Fruit fly (Drosophila melanogaster) whole organism, prepupa: ENCODE data around the gene Exd2.

Experiments
- Blimp-1 ChIP-seq: fragments of 200-800 bp; sonication (Bioruptor generic); optimal IDR thresholded peaks from 3 replicates; lab custom pipeline; 2017; ENCODE audit warnings: missing biosample characterization, missing genetic modification characterization, mild to moderate bottlenecking, moderate library complexity, missing genetic modification reagents
- CG10631 ChIP-seq: fragments of 200-800 bp; sonication (Bioruptor generic); optimal IDR thresholded peaks from 2 replicates; lab custom pipeline; 2016; ENCODE audit warnings: missing biosample characterization, missing genetic modification characterization
- CG11294 ChIP-seq: fragments of 200-800 bp; sonication (Bioruptor generic); IDR thresholded peaks from 2 replicates; pipeline ENCODE4 v1.3.6; 2022; ENCODE audit warnings: missing biosample characterization, missing genetic modification characterization
- CG11762 ChIP-seq: fragments of 200-800 bp; sonication (Bioruptor generic); optimal IDR thresholded peaks from 3 replicates; lab custom pipeline; 2016; ENCODE audit warnings: missing biosample characterization, missing genetic modification characterization; ENCODE audit not compliant: insufficient read depth
- CG11902 ChIP-seq: fragments of 200-800 bp; sonication (Bioruptor generic); optimal IDR thresholded peaks from 3 replicates; lab custom pipeline; 2016; ENCODE audit warnings: missing biosample characterization, missing genetic modification characterization
- CG15336 ChIP-seq: fragments of 200-800 bp; sonication (Bioruptor generic); IDR thresholded peaks from 2 replicates; pipeline ENCODE4 v1.3.6; 2022; ENCODE audit warnings: missing biosample characterization, missing genetic modification characterization
- CG1621 ChIP-seq: fragments of 200-800 bp; sonication (Bioruptor generic); optimal IDR thresholded peaks from 3 replicates; lab custom pipeline; 2018; ENCODE audit warnings: missing biosample characterization, mild to moderate bottlenecking, missing genetic modification characterization
- CG16779 ChIP-seq: fragments of 200-800 bp; sonication (Bioruptor generic); optimal IDR thresholded peaks from 3 replicates; lab custom pipeline; 2017; ENCODE audit warnings: missing biosample characterization, mild to moderate bottlenecking, missing genetic modification characterization
- CG3032 ChIP-seq: fragments of 200-800 bp; optimal IDR thresholded peaks from 2 replicates; lab custom pipeline; 2019; ENCODE audit warnings: missing biosample characterization, mild to moderate bottlenecking, missing genetic modification characterization, moderate library complexity
- CG31627 ChIP-seq: fragments of 200-800 bp; sonication (Bioruptor generic); optimal IDR thresholded peaks from 3 replicates; lab custom pipeline; 2016; ENCODE audit warnings: missing biosample characterization, missing genetic modification characterization
- CG32006 ChIP-seq: fragments of 200-800 bp; sonication (Bioruptor generic); optimal IDR thresholded peaks from 3 replicates; lab custom pipeline; 2017; ENCODE audit warnings: missing biosample characterization, mild to moderate bottlenecking, missing genetic modification characterization
- CG3919 ChIP-seq: fragments of 200-800 bp; sonication (Bioruptor generic); optimal IDR thresholded peaks from 3 replicates; lab custom pipeline; 2016; ENCODE audit warnings: missing biosample characterization, missing genetic modification characterization
- CG4318 ChIP-seq: fragments of 200-800 bp; sonication (Bioruptor generic); optimal IDR thresholded peaks from 3 replicates; lab custom pipeline; 2017; ENCODE audit warnings: missing biosample characterization, mild to moderate bottlenecking, missing genetic modification characterization
- CG6163 ChIP-seq: fragments of 200-800 bp; sonication (Bioruptor generic); IDR thresholded peaks from 3 replicates; pipeline ENCODE4 v1.3.6; 2022; ENCODE audit warnings: missing biosample characterization, missing genetic modification characterization
- CG6792 ChIP-seq: fragments of 200-800 bp; sonication (Bioruptor generic); optimal IDR thresholded peaks from 3 replicates; lab custom pipeline; 2016; ENCODE audit warnings: missing biosample characterization, missing genetic modification characterization
- CG6808 ChIP-seq: fragments of 200-800 bp; sonication (Bioruptor generic); optimal IDR thresholded peaks from 3 replicates; lab custom pipeline; 2017; ENCODE audit warnings: missing biosample characterization, missing genetic modification characterization, mild to moderate bottlenecking, moderate library complexity, missing genetic modification reagents
- CG7368 ChIP-seq: fragments of 200-800 bp; sonication (Bioruptor generic); optimal IDR thresholded peaks from 3 replicates; lab custom pipeline; 2016; ENCODE audit warnings: missing biosample characterization, missing genetic modification characterization
- CG8119 ChIP-seq: fragments of 200-800 bp; sonication (Bioruptor generic); IDR thresholded peaks from 3 replicates; pipeline ENCODE4 v1.3.6; 2022; ENCODE audit warnings: missing biosample characterization, missing genetic modification characterization
- CG8319 ChIP-seq: fragments of 200-800 bp; sonication (Bioruptor generic); optimal IDR thresholded peaks from 3 replicates; lab custom pipeline; 2016; ENCODE audit warnings: missing biosample characterization, missing genetic modification characterization
- CG8632 ChIP-seq: fragments of 200-800 bp; sonication (Bioruptor generic); optimal IDR thresholded peaks from 3 replicates; lab custom pipeline; 2016; ENCODE audit warnings: missing biosample characterization, missing genetic modification characterization
- Eip75B ChIP-seq: fragments of 200-800 bp; sonication (Bioruptor generic); optimal IDR thresholded peaks from 3 replicates; lab custom pipeline; 2016; ENCODE audit warnings: missing biosample characterization, missing genetic modification characterization
- Eip78C ChIP-seq: fragments of 200-800 bp; sonication (Bioruptor generic); peaks from one replicate; lab custom pipeline; 2016; ENCODE audit warnings: missing biosample characterization, missing genetic modification characterization
- Ets21C ChIP-seq: fragments of 200-800 bp; sonication (Bioruptor generic); optimal IDR thresholded peaks from 3 replicates; lab custom pipeline; 2016; ENCODE audit warnings: missing biosample characterization, missing genetic modification characterization
- Ets96B ChIP-seq: fragments of 200-800 bp; optimal IDR thresholded peaks from 2 replicates; lab custom pipeline; 2019; ENCODE audit warnings: missing biosample characterization, mild to moderate bottlenecking, missing genetic modification characterization, moderate library complexity
- Gug ChIP-seq: fragments of 200-800 bp; sonication (Bioruptor generic); IDR thresholded peaks from 2 replicates; pipeline ENCODE4 v1.3.6; 2022; ENCODE audit warnings: missing biosample characterization, missing genetic modification characterization
- Hr38 ChIP-seq: sonication (Bioruptor generic); optimal IDR thresholded peaks from 2 replicates; lab custom pipeline; 2016; ENCODE audit warnings: missing biosample characterization, missing genetic modification characterization
- Hr39 ChIP-seq: fragments of 200-800 bp; sonication (Bioruptor generic); optimal IDR thresholded peaks from 2 replicates; lab custom pipeline; 2016; ENCODE audit warnings: missing biosample characterization, missing genetic modification characterization
- Hr4 ChIP-seq: fragments of 200-800 bp; sonication (Bioruptor generic); optimal IDR thresholded peaks from 3 replicates; lab custom pipeline; 2016; ENCODE audit warnings: missing biosample characterization, missing genetic modification characterization
- Met ChIP-seq: fragments of 200-800 bp; sonication (Bioruptor generic); optimal IDR thresholded peaks from 3 replicates; lab custom pipeline; 2016; ENCODE audit warnings: missing biosample characterization, missing genetic modification characterization
- Smox ChIP-seq: fragments of 200-800 bp; sonication (Bioruptor generic); optimal IDR thresholded peaks from 3 replicates; lab custom pipeline; 2016; ENCODE audit warnings: missing biosample characterization, missing genetic modification characterization
- Sox102F ChIP-seq: fragments of 200-800 bp; sonication (Bioruptor generic); optimal IDR thresholded peaks from 2 replicates; lab custom pipeline; 2016; ENCODE audit warnings: missing biosample characterization, mild to moderate bottlenecking, missing genetic modification characterization
- Sox15 ChIP-seq: fragments of 200-800 bp; sonication (Bioruptor generic); optimal IDR thresholded peaks from 3 replicates; lab custom pipeline; 2016; ENCODE audit warnings: missing biosample characterization, missing genetic modification characterization
- acj6 ChIP-seq: fragments of 200-800 bp; sonication (Bioruptor generic); optimal IDR thresholded peaks from 3 replicates; lab custom pipeline; 2016; ENCODE audit warnings: missing biosample characterization, missing genetic modification characterization
- cyc ChIP-seq: fragments of 200-800 bp; sonication (Bioruptor generic); optimal IDR thresholded peaks from 3 replicates; lab custom pipeline; 2016; ENCODE audit warnings: missing biosample characterization, missing genetic modification characterization
- dac ChIP-seq: fragments of 200-800 bp; sonication (Bioruptor generic); optimal IDR thresholded peaks from 2 replicates; lab custom pipeline; 2017; ENCODE audit warnings: missing biosample characterization, mild to moderate bottlenecking, missing genetic modification characterization
- dsx ChIP-seq: fragments of 200-800 bp; optimal IDR thresholded peaks from 3 replicates; lab custom pipeline; 2019; ENCODE audit warnings: missing biosample characterization, mild to moderate bottlenecking, missing genetic modification characterization, moderate library complexity; ENCODE audit not compliant: poor library complexity, severe bottlenecking
- eg ChIP-seq: fragments of 200-800 bp; sonication (Bioruptor generic); IDR thresholded peaks from 3 replicates; pipeline ENCODE4 v1.3.6; 2022; ENCODE audit warnings: missing biosample characterization, missing genetic modification characterization
- esn ChIP-seq: fragments of 200-800 bp; sonication (Bioruptor generic); optimal IDR thresholded peaks from 2 replicates; lab custom pipeline; 2016; ENCODE audit warnings: missing biosample characterization, mild to moderate bottlenecking, missing genetic modification characterization, moderate library complexity
- fd59A ChIP-seq: fragments of 200-800 bp; sonication (Bioruptor generic); optimal IDR thresholded peaks from 2 replicates; lab custom pipeline; 2017; ENCODE audit warnings: missing biosample characterization, mild to moderate bottlenecking, missing genetic modification characterization, missing genetic modification reagents
- fd85E ChIP-seq: fragments of 200-800 bp; sonication (Bioruptor generic); optimal IDR thresholded peaks from 3 replicates; lab custom pipeline; 2016; ENCODE audit warnings: missing biosample characterization, missing genetic modification characterization
- fkh ChIP-seq: fragments of 200-800 bp; sonication (Bioruptor generic); optimal IDR thresholded peaks from 3 replicates; lab custom pipeline; 2017; ENCODE audit warnings: missing biosample characterization, mild to moderate bottlenecking, missing genetic modification characterization, moderate library complexity
- lz ChIP-seq: fragments of 200-800 bp; sonication (Bioruptor generic); optimal IDR thresholded peaks from 3 replicates; lab custom pipeline; 2016; ENCODE audit warnings: missing biosample characterization, missing genetic modification characterization
- net ChIP-seq: fragments of 200-800 bp; sonication (Bioruptor generic); optimal IDR thresholded peaks from 3 replicates; lab custom pipeline; 2016; ENCODE audit warnings: missing biosample characterization, missing genetic modification characterization
- pdm3 ChIP-seq: fragments of 200-800 bp; sonication (Bioruptor generic); optimal IDR thresholded peaks from 3 replicates; lab custom pipeline; 2016; ENCODE audit warnings: missing biosample characterization, missing genetic modification characterization
- ss ChIP-seq, 2 experiments: fragments of 200-800 bp; sonication (Bioruptor generic); optimal IDR thresholded peaks; 2 replicates in 1 of 2; 3 replicates in 1 of 2; lab custom pipeline; 2017 to 2018; ENCODE audit warnings: mild to moderate bottlenecking in 2 of 2, missing biosample characterization in 2 of 2, missing genetic modification characterization in 2 of 2, moderate library complexity in 1 of 2
- topi ChIP-seq: fragments of 200-800 bp; sonication (Bioruptor generic); optimal IDR thresholded peaks from 3 replicates; lab custom pipeline; 2016; ENCODE audit warnings: missing biosample characterization, missing genetic modification characterization
- vri ChIP-seq: fragments of 200-800 bp; sonication (Bioruptor generic); optimal IDR thresholded peaks from 3 replicates; lab custom pipeline; 2016; ENCODE audit warnings: missing biosample characterization, mild to moderate bottlenecking, missing genetic modification characterization

The Exd2 gene

dm6 chr3R:11456539-11456938 is 21.0 kb upstream of the Exd2 start (continued):
- TF ChIP-seq Sox102F (GFP tag; lab: Kevin White, UChicago) (no peak), CG8632 (peak; percentile 33), ss (GFP tag; optimal IDR thresholded peaks at IDR 0.05; lab: Kevin White, UChicago) (peak; percentile 5 to 46), CG11294 (GFP tag; lab: Robert Waterston, UW) (no peak), CG1621 (tag; lab: Kevin White, UChicago) (no peak), acj6 (GFP tag; lab: Kevin White, UChicago) (peak; percentile 7), CG11762 (GFP tag; lab: Kevin White, UChicago) (no peak), CG8319 (GFP tag; lab: Kevin White, UChicago) (peak; percentile 23), Ets96B (tag; lab: Kevin White, UChicago) (peak; percentile 4)

DNA sequence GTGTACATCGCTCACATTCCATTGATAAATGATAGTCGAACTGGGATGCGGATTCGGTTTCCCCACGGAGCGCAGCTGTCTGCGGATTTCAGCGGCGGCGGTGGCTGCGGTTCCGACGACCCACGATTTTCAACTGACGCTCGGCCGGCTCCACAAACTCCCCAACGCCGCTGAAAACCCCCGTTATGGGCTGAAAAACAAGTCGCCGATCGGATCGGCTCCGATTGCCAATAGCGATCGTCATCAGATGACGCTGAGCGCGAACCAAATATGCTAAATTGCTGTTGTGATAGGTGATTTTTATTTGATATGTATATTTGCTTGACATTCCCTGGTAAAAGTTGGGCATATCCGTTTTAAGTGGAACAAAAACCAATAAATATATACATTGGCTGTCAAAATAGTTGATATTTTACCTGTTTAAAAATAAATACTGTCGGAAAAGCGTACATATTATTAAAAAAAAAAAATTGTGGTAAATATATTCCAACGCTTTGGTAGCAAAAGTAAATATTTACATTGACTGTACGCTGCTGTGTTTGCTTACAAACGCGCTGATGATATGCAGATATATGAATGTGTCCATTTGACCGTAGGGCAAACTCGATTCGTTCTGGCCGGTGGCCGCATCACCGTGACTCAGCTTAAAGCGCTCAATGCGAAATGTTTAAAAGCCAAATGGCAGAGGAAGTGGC is 18.9 kb upstream of the Exd2 start:
- TF ChIP-seq fd59A (no peak), CG4318 (GFP tag; lab: Kevin White, UChicago) (peak; percentile 56), Ets21C (peak; percentile 45), CG6163 (GFP tag; lab: Robert Waterston, UW) (peak; percentile 43; the same call in 1 of the 3 replicates), Sox102F (GFP tag; lab: Kevin White, UChicago) (peak; percentile 69), pdm3 (GFP tag; lab: Kevin White, UChicago) (peak; percentile 52), Hr4 (GFP tag; lab: Kevin White, UChicago) (peak; percentile 76), CG8319 (GFP tag; lab: Kevin White, UChicago) (peak; percentile 0), Hr39 (peak; percentile 75), vri (GFP tag; lab: Kevin White, UChicago) (peak; percentile 42), CG7368 (GFP tag; lab: Kevin White, UChicago) (peak; percentile 7), CG32006 (GFP tag; lab: Kevin White, UChicago) (peak; percentile 74), CG31627 (GFP tag; lab: Kevin White, UChicago) (peak; percentile 72), CG16779 (tag; lab: Kevin White, UChicago) (peak; percentile 8), esn (peak; percentile 76), CG6808 (GFP tag; lab: Kevin White, UChicago) (no peak), dsx (GFP tag; lab: Kevin White, UChicago) (no peak), CG15336 (no peak), CG8119 (GFP tag; lab: Robert Waterston, UW) (0 out of 3 replicates have a peak, but pooled peaks have one; percentile 26), Eip75B (GFP tag; lab: Kevin White, UChicago) (peak; percentile 36), Sox15 (GFP tag; lab: Kevin White, UChicago) (peak; percentile 56), dac (GFP tag; lab: Kevin White, UChicago) (peak; percentile 42), CG3032 (tag; lab: Kevin White, UChicago) (no peak), eg (GFP tag; lab: Robert Waterston, UW) (0 out of 3 replicates have a peak, but pooled peaks have one; percentile 35), CG11762 (GFP tag; lab: Kevin White, UChicago) (peak; percentile 21), ss (GFP tag; optimal IDR thresholded peaks at IDR 0.05; lab: Kevin White, UChicago) (no peak), CG10631 (GFP tag; lab: Kevin White, UChicago) (peak; percentile 27), Gug (no peak), Ets96B (tag; lab: Kevin White, UChicago) (no peak), CG3919 (GFP tag; lab: Kevin White, UChicago) (peak; percentile 45), fkh (peak; percentile 90), lz (GFP tag; lab: Kevin White, UChicago) (peak; percentile 76), net (GFP tag; lab: Kevin White, UChicago) (peak; percentile 33), fd85E (no peak), Met (GFP tag; lab: Kevin White, UChicago) (peak; percentile 69), cyc (peak; percentile 68), CG6792 (GFP tag; lab: Kevin White, UChicago) (peak; percentile 45), CG11902 (peak; percentile 59), Hr38 (no peak), Smox (GFP tag; lab: Kevin White, UChicago) (peak; percentile 59), Blimp-1 (GFP tag; lab: Kevin White, UChicago) (peak; percentile 1), Eip78C (GFP tag; lab: Kevin White, UChicago) (peak; percentile 83), topi (GFP tag; lab: Kevin White, UChicago) (peak; percentile 70), CG8632 (peak; percentile 19)
